Worm (Caenorhabditis elegans) whole organism, L4 larva: ENCODE data around the gene cav-1.

Experiments
- F49E8.2 ChIP-seq: sonication (generic microtip); optimal IDR thresholded peaks from 2 replicates; lab custom pipeline; 2016; ENCODE audit warnings: missing compliant biosample characterization, mild to moderate bottlenecking, missing genetic modification characterization, borderline replicate concordance
- T20F7.1 ChIP-seq: fragments of 200-800 bp; sonication (Bioruptor generic); optimal IDR thresholded peaks from 2 replicates; lab custom pipeline; 2018; ENCODE audit warnings: mild to moderate bottlenecking, missing genetic modification characterization, missing compliant biosample characterization
- T26A8.4 ChIP-seq: fragments of 200-800 bp; sonication (Bioruptor generic); IDR thresholded peaks from 2 replicates; pipeline ENCODE4 v1.3.6; 2022; ENCODE audit warnings: missing genetic modification characterization, missing compliant biosample characterization
- Y48G9A.11 ChIP-seq: fragments of 200-800 bp; sonication (Bioruptor generic); IDR thresholded peaks from 2 replicates; pipeline ENCODE4 v1.3.6; 2022; ENCODE audit warnings: missing genetic modification reagents, missing genetic modification characterization, missing compliant biosample characterization
- ZK337.2 ChIP-seq: fragments of 200-800 bp; sonication (Bioruptor generic); IDR thresholded peaks from 2 replicates; pipeline ENCODE4 v1.3.6; 2022; ENCODE audit warnings: missing genetic modification reagents, missing genetic modification characterization, missing compliant biosample characterization
- aly-2 ChIP-seq: sonication (generic microtip); optimal IDR thresholded peaks from 2 replicates; lab custom pipeline; 2018; ENCODE audit warnings: missing biosample characterization, missing genetic modification characterization
- cey-2 ChIP-seq: sonication (generic microtip); optimal IDR thresholded peaks from 3 replicates; lab custom pipeline; 2017; ENCODE audit warnings: missing genetic modification characterization, mild to moderate bottlenecking, missing compliant biosample characterization, antibody characterized with exemption, borderline replicate concordance; ENCODE audit not compliant: insufficient read depth
- ctbp-1 ChIP-seq: fragments of 200-800 bp; sonication (Bioruptor generic); IDR thresholded peaks from 2 replicates; pipeline ENCODE4 v1.3.6; 2022; ENCODE audit warnings: missing genetic modification reagents, missing genetic modification characterization, missing compliant biosample characterization
- daf-16 ChIP-seq, 3 experiments: sonication (generic microtip); optimal IDR thresholded peaks; 2 replicates each; lab custom pipeline; 2016 to 2017; ENCODE audit warnings: missing genetic modification characterization in 3 of 3, missing genetic modification reagents in 3 of 3, mild to moderate bottlenecking in 2 of 3, missing compliant biosample characterization in 2 of 3, missing biosample characterization in 1 of 3, moderate library complexity in 1 of 3
- dmd-6 ChIP-seq: fragments of 200-800 bp; sonication (Bioruptor generic); IDR thresholded peaks from 2 replicates; pipeline ENCODE4 v1.3.6; 2022; ENCODE audit warnings: missing genetic modification reagents, missing genetic modification characterization, missing compliant biosample characterization
- dpl-1 ChIP-seq: fragments of 150-350 bp; optimal IDR thresholded peaks from 2 replicates; lab custom pipeline; 2014; ENCODE audit warnings: missing biosample characterization, missing genetic modification reagents, missing genetic modification characterization
- dve-1 ChIP-seq: sonication (generic microtip); optimal IDR thresholded peaks from 2 replicates; lab custom pipeline; 2017; ENCODE audit warnings: antibody characterized with exemption, mild to moderate bottlenecking, missing genetic modification characterization, missing compliant biosample characterization; ENCODE audit not compliant: insufficient read depth
- egl-27 ChIP-seq: sonication (generic microtip); optimal IDR thresholded peaks from 3 replicates; lab custom pipeline; 2017; ENCODE audit warnings: missing biosample characterization, missing genetic modification reagents, missing genetic modification characterization
- gei-8 ChIP-seq: fragments of 200-800 bp; sonication (Bioruptor generic); optimal IDR thresholded peaks from 2 replicates; lab custom pipeline; 2018; ENCODE audit warnings: mild to moderate bottlenecking, missing genetic modification characterization, missing compliant biosample characterization
- hif-1 ChIP-seq, 2 experiments: sonication (generic microtip); optimal IDR thresholded peaks; 2 replicates each; lab custom pipeline; 2016 to 2017; ENCODE audit warnings: missing compliant biosample characterization in 2 of 2, missing genetic modification characterization in 2 of 2, missing genetic modification reagents in 2 of 2, missing genotype in 2 of 2, mild to moderate bottlenecking in 1 of 2
- hlh-11 ChIP-seq: fragments of 200-800 bp; sonication (Bioruptor generic); optimal IDR thresholded peaks from 2 replicates; lab custom pipeline; 2018; ENCODE audit warnings: mild to moderate bottlenecking, missing genetic modification characterization, missing compliant biosample characterization
- hlh-30 ChIP-seq: sonication (generic microtip); optimal IDR thresholded peaks from 2 replicates; lab custom pipeline; 2017; ENCODE audit warnings: antibody characterized with exemption, mild to moderate bottlenecking, missing genetic modification characterization, missing compliant biosample characterization; ENCODE audit not compliant: insufficient read depth
- jun-1 ChIP-seq: fragments of 150-350 bp; optimal IDR thresholded peaks from 2 replicates; lab custom pipeline; 2014; ENCODE audit warnings: missing biosample characterization, missing genetic modification reagents, missing genetic modification characterization
- lin-1 ChIP-seq: fragments of 200-800 bp; sonication (Bioruptor generic); IDR thresholded peaks from 2 replicates; pipeline ENCODE4 v1.3.6; 2022; ENCODE audit warnings: missing genetic modification reagents, missing genetic modification characterization, missing compliant biosample characterization
- lin-13 ChIP-seq: fragments of 150-350 bp; optimal IDR thresholded peaks from 2 replicates; lab custom pipeline; 2014; ENCODE audit warnings: missing biosample characterization, missing genetic modification reagents, missing genetic modification characterization
- lin-38 ChIP-seq: fragments of 200-800 bp; sonication (Bioruptor generic); IDR thresholded peaks from 2 replicates; pipeline ENCODE4 v1.3.6; 2022; ENCODE audit warnings: missing genetic modification reagents, missing genetic modification characterization, missing compliant biosample characterization
- lsy-2 ChIP-seq, 2 experiments: fragments of 150-350 bp in 1 of 2; sonication (generic microtip) in 1 of 2; optimal IDR thresholded peaks; 2 replicates each; lab custom pipeline; 2014 to 2017; ENCODE audit warnings: missing biosample characterization in 2 of 2, missing genetic modification characterization in 2 of 2
- mdt-29 ChIP-seq: fragments of 200-800 bp; sonication (Bioruptor generic); IDR thresholded peaks from 2 replicates; pipeline ENCODE4 v1.3.6; 2022; ENCODE audit warnings: missing genetic modification reagents, missing genetic modification characterization, missing compliant biosample characterization
- mep-1 ChIP-seq: fragments of 150-350 bp; sonication (generic microtip); optimal IDR thresholded peaks from 3 replicates; lab custom pipeline; 2014; ENCODE audit warnings: missing biosample characterization, missing genetic modification characterization
- mes-2 ChIP-seq: sonication (generic microtip); optimal IDR thresholded peaks from 2 replicates; lab custom pipeline; 2016; ENCODE audit warnings: missing genotype, mild to moderate bottlenecking, missing genetic modification characterization, missing compliant biosample characterization; ENCODE audit not compliant: poor library complexity, severe bottlenecking
- nhr-10 ChIP-seq: fragments of 150-350 bp; optimal IDR thresholded peaks from 2 replicates; lab custom pipeline; 2014; ENCODE audit warnings: missing biosample characterization, missing genetic modification characterization
- nhr-25 ChIP-seq: sonication (generic microtip); optimal IDR thresholded peaks from 2 replicates; lab custom pipeline; 2017; ENCODE audit warnings: missing genetic modification characterization, mild to moderate bottlenecking, missing compliant biosample characterization, antibody characterized with exemption, moderate library complexity, borderline replicate concordance; ENCODE audit not compliant: insufficient read depth
- nhr-28 ChIP-seq: fragments of 150-350 bp; optimal IDR thresholded peaks from 2 replicates; lab custom pipeline; 2014; ENCODE audit warnings: missing biosample characterization, missing genetic modification characterization
- nhr-48 ChIP-seq: sonication (generic microtip); optimal IDR thresholded peaks from 2 replicates; lab custom pipeline; 2016; ENCODE audit warnings: mild to moderate bottlenecking, missing genetic modification characterization, missing compliant biosample characterization
- nhr-6 ChIP-seq: fragments of 150-350 bp; optimal IDR thresholded peaks from 2 replicates; lab custom pipeline; 2014; ENCODE audit warnings: missing biosample characterization, missing genetic modification characterization
- nhr-77 ChIP-seq: fragments of 150-350 bp; optimal IDR thresholded peaks from 2 replicates; lab custom pipeline; 2014; ENCODE audit warnings: missing biosample characterization, missing genetic modification characterization
- pha-4 ChIP-seq, 2 experiments: fragments of 150-350 bp in 1 of 2; fragments of 200-800 bp in 1 of 2; sonication (Bioruptor generic) in 1 of 2; IDR thresholded peaks in 1 of 2; optimal IDR thresholded peaks in 1 of 2; 2 replicates each; pipeline versions ENCODE4 v1.3.6 to Lab custom; 2014 to 2022; ENCODE audit warnings: missing genetic modification characterization in 2 of 2, missing genetic modification reagents in 2 of 2, missing biosample characterization in 1 of 2, missing compliant biosample characterization in 1 of 2
- php-3 ChIP-seq: fragments of 200-800 bp; sonication (Bioruptor generic); IDR thresholded peaks from 2 replicates; pipeline ENCODE4 v1.3.6; 2022; ENCODE audit warnings: missing genetic modification reagents, missing genetic modification characterization, missing compliant biosample characterization
- pqm-1 ChIP-seq: sonication (generic microtip); optimal IDR thresholded peaks from 2 replicates; lab custom pipeline; 2017; ENCODE audit warnings: missing biosample characterization, missing genetic modification characterization
- rbr-2 ChIP-seq: sonication (generic microtip); optimal IDR thresholded peaks from 2 replicates; lab custom pipeline; 2016; ENCODE audit warnings: missing genotype, missing genetic modification characterization, missing compliant biosample characterization
- snpc-4 ChIP-seq: fragments of 150-350 bp; optimal IDR thresholded peaks from 2 replicates; lab custom pipeline; 2014; ENCODE audit warnings: missing biosample characterization, missing genetic modification characterization
- spr-3 ChIP-seq: fragments of 200-800 bp; sonication (Bioruptor generic); optimal IDR thresholded peaks from 2 replicates; lab custom pipeline; 2018; ENCODE audit warnings: mild to moderate bottlenecking, missing genetic modification characterization, missing compliant biosample characterization
- tra-1 ChIP-seq: fragments of 200-800 bp; sonication (Bioruptor generic); IDR thresholded peaks from 2 replicates; pipeline ENCODE4 v1.3.6; 2022; ENCODE audit warnings: missing genetic modification reagents, missing genetic modification characterization, missing compliant biosample characterization
- unc-62 ChIP-seq, 3 experiments: fragments of 150-350 bp in 1 of 3; sonication (generic microtip); optimal IDR thresholded peaks in 2 of 3; peaks in 1 of 3; 1 replicate in 1 of 3; 2 replicates in 2 of 3; lab custom pipeline; 2014 to 2017; ENCODE audit warnings: missing biosample characterization in 3 of 3, missing genetic modification characterization in 3 of 3, missing genetic modification reagents in 3 of 3, missing genotype in 1 of 3
- vab-7 ChIP-seq: fragments of 200-800 bp; sonication (Bioruptor generic); IDR thresholded peaks from 2 replicates; pipeline ENCODE4 v1.3.6; 2022; ENCODE audit warnings: missing genetic modification reagents, missing genetic modification characterization, missing compliant biosample characterization
- zag-1 ChIP-seq: fragments of 150-350 bp; optimal IDR thresholded peaks from 2 replicates; lab custom pipeline; 2014; ENCODE audit warnings: missing biosample characterization, missing genetic modification characterization

Gene cav-1

DNA sequence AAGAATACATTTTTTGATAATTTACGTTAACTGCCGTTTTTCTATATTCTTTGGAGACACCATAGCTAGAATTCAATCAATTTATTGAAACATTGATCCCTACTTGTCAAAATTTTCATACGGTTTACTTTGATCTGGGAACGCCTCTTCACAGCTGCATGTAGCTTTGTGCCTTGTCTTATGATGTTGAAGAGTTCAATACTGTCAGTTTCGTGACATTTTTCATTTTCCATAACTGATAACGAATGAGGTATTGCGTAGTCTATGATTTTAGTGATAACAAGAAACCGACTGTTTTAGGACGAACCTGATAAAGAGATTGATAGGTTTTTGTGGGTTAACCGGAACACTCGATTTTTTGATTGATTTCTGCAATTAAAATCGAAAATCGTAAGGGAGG, 29.1 kb downstream of the cav-1 start (continued):
- peak; percentile 24 to 79 for TF ChIP-seq hif-1 (tag; optimal IDR thresholded peaks at IDR 0.05; lab: Kevin White, UChicago)

ce11 chrIV:9802711-9803110, 30.4 kb downstream of the cav-1 start, which contains the start of gene fat-3:
fat-3 (plus strand) TSS chrIV:9803023.
- TF ChIP-seq lsy-2 (tag; optimal IDR thresholded peaks at IDR 0.05; lab: Kevin White, UChicago): peak in 1 of 2 experiments; percentile 36
- TF ChIP-seq hlh-30 (tag; lab: Kevin White, UChicago): peak; percentile 49
- TF ChIP-seq jun-1 (tag; lab: Kevin White, UChicago): no peak
- no peak for TF ChIP-seq ctbp-1 (GFP tag; lab: Robert Waterston, UW)
- TF ChIP-seq mdt-29: 0 out of 2 replicates have a peak, but pooled peaks have one; percentile 10
- peak; percentile 4 for TF ChIP-seq nhr-48 (tag; lab: Kevin White, UChicago)
- no peak for TF ChIP-seq zag-1 (tag; lab: Kevin White, UChicago)
- no peak for TF ChIP-seq daf-16 (GFP tag; optimal IDR thresholded peaks at IDR 0.05; lab: Kevin White, UChicago)
- TF ChIP-seq daf-16 (tag; optimal IDR thresholded peaks at IDR 0.05; lab: Kevin White, UChicago): peak; percentile 68
- TF ChIP-seq nhr-28 (tag; lab: Kevin White, UChicago): peak; percentile 61
- peak; percentile 82 for TF ChIP-seq php-3 (GFP tag; lab: Robert Waterston, UW)
- TF ChIP-seq nhr-25 (tag; lab: Kevin White, UChicago): no peak
- peak; percentile 79 for TF ChIP-seq dve-1
- TF ChIP-seq mep-1 (tag; lab: Kevin White, UChicago): peak; percentile 41
- no peak for TF ChIP-seq F49E8.2 (tag; lab: Kevin White, UChicago)
- TF ChIP-seq tra-1 (GFP tag; lab: Robert Waterston, UW): 0 out of 2 replicates have a peak, but pooled peaks have one; percentile 12
- peak; percentile 17 for TF ChIP-seq mes-2 (tag; lab: Kevin White, UChicago)
- no peak for TF ChIP-seq nhr-77 (tag; lab: Kevin White, UChicago)
- TF ChIP-seq hlh-11 (tag; lab: Kevin White, UChicago): peak; percentile 60
- no peak for TF ChIP-seq vab-7
- peak; percentile 62 for TF ChIP-seq dmd-6 (GFP tag; lab: Robert Waterston, UW)
- no peak for TF ChIP-seq egl-27 (tag; lab: Kevin White, UChicago)
- no peak for TF ChIP-seq Y48G9A.11
- peak; percentile 31 for TF ChIP-seq pqm-1 (tag; lab: Kevin White, UChicago)

ce11 chrIV:9803544-9803943, 31.2 kb downstream of the cav-1 start:
- TF ChIP-seq spr-3 (no peak), gei-8 (GFP tag; lab: Kevin White, UChicago) (no peak), dpl-1 (GFP tag; lab: Kevin White, UChicago) (peak; percentile 3), nhr-6 (tag; lab: Kevin White, UChicago) (peak; percentile 24), T26A8.4 (GFP tag; lab: Robert Waterston, UW) (0 out of 2 replicates have a peak, but pooled peaks have one; percentile 19), aly-2 (no peak), hlh-30 (tag; lab: Kevin White, UChicago) (peak; percentile 87), pha-4 (GFP tag; IDR thresholded peaks at IDR 0.05; lab: Robert Waterston, UW) (no peak), pha-4 (tag; optimal IDR thresholded peaks at IDR 0.05; lab: Kevin White, UChicago) (peak; percentile 21), nhr-28 (tag; lab: Kevin White, UChicago) (peak; percentile 96), ZK337.2 (GFP tag; lab: Robert Waterston, UW) (no peak), lin-38 (GFP tag; lab: Robert Waterston, UW) (0 out of 2 replicates have a peak, but pooled peaks have one; percentile 28), nhr-10 (tag; lab: Kevin White, UChicago) (no peak), mdt-29 (no peak), lin-13 (peak; percentile 44), dve-1 (peak; percentile 85), lin-1 (peak; percentile 81; the same call in 1 of the 2 replicates), mes-2 (tag; lab: Kevin White, UChicago) (peak; percentile 72), daf-16 (GFP tag; optimal IDR thresholded peaks at IDR 0.05; lab: Kevin White, UChicago) (no peak), daf-16 (tag; optimal IDR thresholded peaks at IDR 0.05; lab: Kevin White, UChicago) (peak; percentile 70), nhr-48 (tag; lab: Kevin White, UChicago) (peak; percentile 43), snpc-4 (no peak), cey-2 (no peak), php-3 (GFP tag; lab: Robert Waterston, UW) (peak; percentile 40; the same call in 1 of the 2 replicates), T20F7.1 (GFP tag; lab: Kevin White, UChicago) (peak; percentile 49), nhr-25 (tag; lab: Kevin White, UChicago) (no peak), unc-62 (GFP tag; optimal IDR thresholded peaks at IDR 0.05 in 1 of 2; lab: Kevin White, UChicago) (peak in 1 of 2 experiments; percentile 97), unc-62 (tag; optimal IDR thresholded peaks at IDR 0.05; lab: Kevin White, UChicago) (no peak), pqm-1 (tag; lab: Kevin White, UChicago) (peak; percentile 40), zag-1 (tag; lab: Kevin White, UChicago) (no peak), rbr-2 (tag; lab: Kevin White, UChicago) (peak; percentile 6), mep-1 (tag; lab: Kevin White, UChicago) (peak; percentile 79)
